Worm (Caenorhabditis elegans) whole organism, mixed stage, embryonic: ENCODE data around the gene tsn-1.

Source experiments
- M03D4.4 ChIP-seq: sonication (generic microtip); optimal IDR thresholded peaks from 2 replicates; lab custom pipeline; 2017; ENCODE audit warnings: mild to moderate bottlenecking, missing genetic modification characterization, missing compliant biosample characterization
- bed-3 ChIP-seq: fragments of 200-800 bp; sonication (Bioruptor generic); optimal IDR thresholded peaks from 3 replicates; lab custom pipeline; 2018; ENCODE audit warnings: mild to moderate bottlenecking, missing genetic modification characterization, moderate library complexity, missing compliant biosample characterization
- ceh-39 ChIP-seq: fragments of 150-350 bp; optimal IDR thresholded peaks from 2 replicates; lab custom pipeline; 2014; ENCODE audit warnings: missing biosample characterization, missing genetic modification characterization
- ceh-43 ChIP-seq: fragments of 200-800 bp; sonication (Bioruptor generic); optimal IDR thresholded peaks from 2 replicates; lab custom pipeline; 2018; ENCODE audit warnings: mild to moderate bottlenecking, missing genetic modification characterization, moderate library complexity, missing compliant biosample characterization
- ceh-83 ChIP-seq: fragments of 200-800 bp; sonication (Bioruptor generic); optimal IDR thresholded peaks from 2 replicates; lab custom pipeline; 2018; ENCODE audit warnings: mild to moderate bottlenecking, missing genetic modification characterization, missing compliant biosample characterization
- cnd-1 ChIP-seq: fragments of 200-800 bp; sonication (Bioruptor generic); optimal IDR thresholded peaks from 2 replicates; lab custom pipeline; 2018; ENCODE audit warnings: mild to moderate bottlenecking, missing genetic modification characterization, missing compliant biosample characterization
- drap-1 ChIP-seq: fragments of 200-800 bp; sonication (Bioruptor generic); optimal IDR thresholded peaks from 3 replicates; lab custom pipeline; 2018; ENCODE audit warnings: mild to moderate bottlenecking, missing genetic modification characterization, missing compliant biosample characterization
- elt-1 ChIP-seq: sonication (generic microtip); optimal IDR thresholded peaks from 2 replicates; lab custom pipeline; 2017; ENCODE audit warnings: missing genetic modification characterization, mild to moderate bottlenecking, missing compliant biosample characterization, antibody characterized with exemption, moderate library complexity, borderline replicate concordance; ENCODE audit not compliant: insufficient read depth
- elt-3 ChIP-seq: fragments of 150-350 bp; optimal IDR thresholded peaks from 2 replicates; lab custom pipeline; 2014; ENCODE audit warnings: missing biosample characterization, missing genetic modification characterization
- ham-2 ChIP-seq: fragments of 200-800 bp; sonication (Bioruptor generic); optimal IDR thresholded peaks from 2 replicates; lab custom pipeline; 2018; ENCODE audit warnings: mild to moderate bottlenecking, missing genetic modification characterization, missing compliant biosample characterization
- hlh-1 ChIP-seq: fragments of 150-350 bp; optimal IDR thresholded peaks from 2 replicates; lab custom pipeline; 2014; ENCODE audit warnings: missing biosample characterization, missing genetic modification reagents, missing genetic modification characterization
- lin-13 ChIP-seq: fragments of 150-350 bp; optimal IDR thresholded peaks from 2 replicates; lab custom pipeline; 2014; ENCODE audit warnings: missing biosample characterization, missing genetic modification characterization
- lin-32 ChIP-seq: fragments of 200-800 bp; sonication (Bioruptor generic); optimal IDR thresholded peaks from 2 replicates; lab custom pipeline; 2018; ENCODE audit warnings: mild to moderate bottlenecking, missing genetic modification characterization, missing compliant biosample characterization
- lsy-2 ChIP-seq: fragments of 150-350 bp; optimal IDR thresholded peaks from 2 replicates; lab custom pipeline; 2014; ENCODE audit warnings: missing biosample characterization, missing genetic modification characterization
- mab-5 ChIP-seq: fragments of 150-350 bp; optimal IDR thresholded peaks from 2 replicates; lab custom pipeline; 2014; ENCODE audit warnings: missing biosample characterization, missing genetic modification characterization
- mep-1 ChIP-seq: fragments of 150-350 bp; optimal IDR thresholded peaks from 2 replicates; lab custom pipeline; 2017; ENCODE audit warnings: missing biosample characterization, missing genetic modification reagents, missing genetic modification characterization, inconsistent platforms
- mls-2 ChIP-seq: sonication (generic microtip); optimal IDR thresholded peaks from 2 replicates; lab custom pipeline; 2016; ENCODE audit warnings: mild to moderate bottlenecking, missing genetic modification characterization, moderate library complexity, missing compliant biosample characterization
- nhr-12 ChIP-seq: fragments of 150-350 bp; optimal IDR thresholded peaks from 2 replicates; lab custom pipeline; 2014; ENCODE audit warnings: missing biosample characterization, missing genetic modification characterization
- nhr-2 ChIP-seq: fragments of 150-350 bp; optimal IDR thresholded peaks from 2 replicates; lab custom pipeline; 2014; ENCODE audit warnings: missing biosample characterization, missing genetic modification characterization
- nhr-237 ChIP-seq: fragments of 150-350 bp; optimal IDR thresholded peaks from 2 replicates; lab custom pipeline; 2014; ENCODE audit warnings: missing biosample characterization, missing genetic modification characterization
- nhr-28 ChIP-seq: fragments of 150-350 bp; optimal IDR thresholded peaks from 2 replicates; lab custom pipeline; 2014; ENCODE audit warnings: missing biosample characterization, missing genetic modification characterization
- nhr-76 ChIP-seq: sonication (generic microtip); optimal IDR thresholded peaks from 2 replicates; lab custom pipeline; 2017; ENCODE audit warnings: missing biosample characterization, missing genetic modification characterization
- pha-4 ChIP-seq: fragments of 150-350 bp; optimal IDR thresholded peaks from 2 replicates; lab custom pipeline; 2018; ENCODE audit warnings: missing biosample characterization, missing genetic modification reagents, missing genetic modification characterization
- sem-2 ChIP-seq: fragments of 200-800 bp; sonication (Bioruptor generic); optimal IDR thresholded peaks from 2 replicates; lab custom pipeline; 2018; ENCODE audit warnings: mild to moderate bottlenecking, missing genetic modification characterization, missing compliant biosample characterization
- sptf-1 ChIP-seq: sonication (generic microtip); optimal IDR thresholded peaks from 2 replicates; lab custom pipeline; 2017; ENCODE audit warnings: mild to moderate bottlenecking, missing genetic modification characterization, moderate library complexity, missing compliant biosample characterization
- tbx-8 ChIP-seq: fragments of 200-800 bp; sonication (Bioruptor generic); optimal IDR thresholded peaks from 2 replicates; lab custom pipeline; 2018; ENCODE audit warnings: mild to moderate bottlenecking, missing genetic modification characterization, moderate library complexity, missing compliant biosample characterization
- unc-120 ChIP-seq: sonication (generic microtip); optimal IDR thresholded peaks from 2 replicates; lab custom pipeline; 2017; ENCODE audit warnings: missing genetic modification characterization, missing compliant biosample characterization; ENCODE audit not compliant: poor library complexity, severe bottlenecking
- unc-39 ChIP-seq: fragments of 150-350 bp; optimal IDR thresholded peaks from 2 replicates; lab custom pipeline; 2014; ENCODE audit warnings: missing biosample characterization, missing genetic modification characterization
- unc-62 ChIP-seq: fragments of 150-350 bp; optimal IDR thresholded peaks from 2 replicates; lab custom pipeline; 2014; ENCODE audit warnings: missing biosample characterization, missing genetic modification reagents, missing genetic modification characterization
- zip-8 ChIP-seq: fragments of 150-350 bp; optimal IDR thresholded peaks from 2 replicates; lab custom pipeline; 2014; ENCODE audit warnings: missing biosample characterization, missing genetic modification characterization
- ztf-11 ChIP-seq: fragments of 150-350 bp; optimal IDR thresholded peaks from 2 replicates; lab custom pipeline; 2014; ENCODE audit warnings: missing biosample characterization, missing genetic modification characterization

Gene tsn-1

DNA sequence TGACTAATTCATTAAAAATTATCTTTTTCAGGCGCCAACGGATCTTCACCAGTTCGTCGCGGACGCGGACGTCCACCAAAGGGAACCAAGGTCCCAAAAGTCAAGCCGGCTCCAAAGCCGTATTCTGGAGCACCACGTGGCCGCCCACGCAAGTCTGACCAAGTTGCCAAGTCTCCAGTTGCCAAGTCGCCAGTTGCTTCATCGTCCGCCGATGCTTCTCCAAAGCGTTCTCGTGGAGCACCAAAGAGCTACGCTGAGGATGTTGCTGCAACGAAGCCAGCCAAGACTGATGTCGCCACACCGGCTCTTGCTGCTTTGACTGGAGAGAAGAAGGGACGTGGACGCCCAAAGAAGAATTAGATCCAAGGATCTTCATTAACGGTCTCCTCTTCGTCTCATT is 33.4 kb upstream of the tsn-1 start:
- TF ChIP-seq pha-4 (tag; lab: Kevin White, UChicago) = no peak

ce11 chrII:4673670-4674069 is 33.0 kb upstream of the tsn-1 start:
- TF ChIP-seq nhr-76 (tag; lab: Kevin White, UChicago) (no peak), ztf-11 (tag; lab: Kevin White, UChicago) (no peak), ceh-39 (tag; lab: Kevin White, UChicago) (no peak), nhr-237 (tag; lab: Kevin White, UChicago) (no peak), unc-39 (tag; lab: Kevin White, UChicago) (no peak), mep-1 (tag; lab: Kevin White, UChicago) (no peak), hlh-1 (tag; lab: Kevin White, UChicago) (no peak)

DNA sequence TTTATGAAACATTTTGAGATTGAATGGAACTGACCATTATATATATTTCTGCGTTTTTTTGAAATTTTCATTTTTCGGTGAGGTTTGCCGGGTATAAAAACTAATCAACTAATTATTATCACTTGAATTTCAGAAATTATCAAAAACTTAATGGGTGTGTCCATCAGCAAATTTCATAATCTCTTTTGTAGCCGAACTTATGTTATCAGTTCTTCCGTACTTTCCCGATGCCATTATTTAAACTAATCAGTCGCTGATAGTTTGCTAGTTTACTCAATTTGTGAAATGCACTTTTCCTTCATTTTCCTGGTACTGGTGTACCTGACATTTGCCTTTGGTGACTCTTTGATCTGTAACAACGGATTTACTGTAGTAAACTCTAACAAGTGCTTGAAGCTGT is 32.4 kb upstream of the tsn-1 start:
- TF ChIP-seq lin-13 (tag; lab: Kevin White, UChicago) (no peak), sptf-1 (no peak), ztf-11 (tag; lab: Kevin White, UChicago) (no peak), hlh-1 (tag; lab: Kevin White, UChicago) (no peak), nhr-2 (tag; lab: Kevin White, UChicago) (no peak), nhr-12 (tag; lab: Kevin White, UChicago) (no peak), ceh-43 (no peak), elt-1 (tag; lab: Kevin White, UChicago) (no peak), pha-4 (tag; lab: Kevin White, UChicago) (no peak), mab-5 (no peak), lin-32 (GFP tag; lab: Kevin White, UChicago) (no peak), drap-1 (no peak), sem-2 (no peak), mls-2 (no peak), bed-3 (GFP tag; lab: Kevin White, UChicago) (no peak), cnd-1 (tag; lab: Kevin White, UChicago) (no peak), nhr-76 (tag; lab: Kevin White, UChicago) (no peak), nhr-28 (tag; lab: Kevin White, UChicago) (no peak), ceh-83 (no peak)
- TF ChIP-seq, all 35 proteins: peak for 0

ce11 chrII:4675481-4675880 is 31.1 kb upstream of the tsn-1 start, which contains the start of gene T05A7.3:
Gene T05A7.3 (plus strand): TSS chrII:4675781.
- TF ChIP-seq lin-32 (GFP tag; lab: Kevin White, UChicago) (no peak), mep-1 (tag; lab: Kevin White, UChicago) (no peak), tbx-8 (GFP tag; lab: Kevin White, UChicago) (no peak), ceh-43 (no peak), mab-5 (no peak), zip-8 (tag; lab: Kevin White, UChicago) (no peak)

ce11 chrII:4676241-4676640 is 30.4 kb upstream of the tsn-1 start:
- TF ChIP-seq sptf-1 (no peak), cnd-1 (tag; lab: Kevin White, UChicago) (no peak), M03D4.4 (tag; lab: Kevin White, UChicago) (no peak), hlh-1 (tag; lab: Kevin White, UChicago) (peak; percentile 75), elt-1 (tag; lab: Kevin White, UChicago) (no peak), lsy-2 (tag; lab: Kevin White, UChicago) (no peak), ceh-39 (tag; lab: Kevin White, UChicago) (no peak), unc-62 (GFP tag; lab: Kevin White, UChicago) (peak; percentile 40), nhr-2 (tag; lab: Kevin White, UChicago) (no peak), bed-3 (GFP tag; lab: Kevin White, UChicago) (no peak), mls-2 (no peak), mab-5 (no peak), lin-13 (tag; lab: Kevin White, UChicago) (no peak), ham-2 (GFP tag; lab: Kevin White, UChicago) (no peak), tbx-8 (GFP tag; lab: Kevin White, UChicago) (no peak), drap-1 (no peak), nhr-28 (tag; lab: Kevin White, UChicago) (no peak)

DNA sequence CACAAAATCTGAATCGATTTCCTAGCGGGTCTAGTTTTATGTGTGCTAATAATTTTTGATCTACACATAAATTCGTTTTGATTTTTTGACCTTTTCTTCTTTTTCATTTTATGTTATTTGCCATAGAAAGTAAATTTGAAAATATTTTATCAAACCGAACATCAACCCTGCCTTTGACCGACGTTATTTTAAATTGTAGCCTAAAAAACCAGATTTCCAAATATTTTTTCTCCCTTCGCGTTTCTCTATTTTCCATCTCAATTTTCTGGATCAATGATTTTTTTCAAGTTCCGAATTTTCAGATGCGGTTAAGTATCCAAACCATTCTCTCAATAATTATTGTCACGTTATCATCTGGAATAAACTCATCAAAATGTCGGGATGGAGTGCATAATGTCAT is 28.7 kb upstream of the tsn-1 start, which contains the start of gene T05A7.1:
Gene T05A7.1, plus strand, starts transcription at position 301 of the 400 bp plus-strand sequence.
- TF ChIP-seq hlh-1 (tag; lab: Kevin White, UChicago) (no peak), nhr-76 (tag; lab: Kevin White, UChicago) (no peak), sptf-1 (no peak), nhr-2 (tag; lab: Kevin White, UChicago) (no peak), sem-2 (no peak), lsy-2 (tag; lab: Kevin White, UChicago) (no peak), nhr-28 (tag; lab: Kevin White, UChicago) (no peak), ceh-39 (tag; lab: Kevin White, UChicago) (no peak), mep-1 (tag; lab: Kevin White, UChicago) (no peak), elt-1 (tag; lab: Kevin White, UChicago) (no peak), cnd-1 (tag; lab: Kevin White, UChicago) (no peak), ceh-83 (no peak), mls-2 (no peak), zip-8 (tag; lab: Kevin White, UChicago) (no peak), bed-3 (GFP tag; lab: Kevin White, UChicago) (no peak), lin-13 (tag; lab: Kevin White, UChicago) (no peak), nhr-237 (tag; lab: Kevin White, UChicago) (no peak), unc-120 (tag; lab: Kevin White, UChicago) (no peak), elt-3 (no peak)
